Worm (Caenorhabditis elegans): ENCODE measurements around the gene bath-5.
"Not testable (repeated sequence)": the region's sequence is repeated elsewhere in the genome, so short reads cannot be mapped to it uniquely, and the experiment has no call there.

bath-5 gene

ce11 chrII:2031852-2032251 is at the start of gene bath-5:
Gene bath-5 (minus strand): TSS chrII:2031952.
- TF ChIP-seq hnd-1 (tag; optimal IDR thresholded peaks at IDR 0.05) (no peak), tbx-11 (GFP tag; IDR thresholded peaks at IDR 0.05) (no peak), sea-1 (GFP tag; conservative IDR thresholded peaks at IDR 0.05) (no peak), pes-1 (GFP tag; IDR thresholded peaks at IDR 0.05) (no peak), tra-4 (tag; optimal IDR thresholded peaks at IDR 0.05) (no peak), F13C5.2 (tag; optimal IDR thresholded peaks at IDR 0.05) (no peak), scrt-1 (GFP tag; IDR thresholded peaks at IDR 0.05) (no peak), flt-1 (GFP tag; IDR thresholded peaks at IDR 0.05) (no peak), ceh-36 (tag; optimal IDR thresholded peaks at IDR 0.05) (no peak), hmbx-1 (tag; optimal IDR thresholded peaks at IDR 0.05) (no peak)

ce11 chrII:2081257-2081656 is 49.5 kb upstream of the bath-5 start, which contains the start of gene T16A1.4:
Gene T16A1.4 (plus strand): TSS chrII:2081557.
- TF ChIP-seq ceh-13 (GFP tag; optimal IDR thresholded peaks at IDR 0.05) (no peak), flt-1 (GFP tag; IDR thresholded peaks at IDR 0.05) (no peak), sea-1 (GFP tag; conservative IDR thresholded peaks at IDR 0.05) (no peak), ceh-36 (tag; optimal IDR thresholded peaks at IDR 0.05) (no peak), hmbx-1 (tag; optimal IDR thresholded peaks at IDR 0.05) (no peak), hmg-4 (GFP tag; optimal IDR thresholded peaks at IDR 0.05) (no peak), ama-1 (optimal IDR thresholded peaks at IDR 0.05) (no peak), B0310.2 (tag; optimal IDR thresholded peaks at IDR 0.05) (no peak), aly-1 (tag; optimal IDR thresholded peaks at IDR 0.05) (no peak), F13C5.2 (tag; optimal IDR thresholded peaks at IDR 0.05) (no peak), hnd-1 (tag; optimal IDR thresholded peaks at IDR 0.05) (no peak), tra-4 (tag; optimal IDR thresholded peaks at IDR 0.05) (no peak), pes-1 (GFP tag; IDR thresholded peaks at IDR 0.05) (no peak), scrt-1 (GFP tag; IDR thresholded peaks at IDR 0.05) (no peak), tbx-37 (GFP tag; conservative IDR thresholded peaks at IDR 0.05) (no peak), ets-7 (tag; optimal IDR thresholded peaks at IDR 0.05) (no peak), tbx-11 (GFP tag; IDR thresholded peaks at IDR 0.05) (no peak)

ce11 chrII:2080425-2080824 is 48.7 kb upstream of the bath-5 start, which contains the start of gene F07E5.9:
Gene F07E5.9 (minus strand): TSS chrII:2080525.
- TF ChIP-seq hmbx-1 (tag; optimal IDR thresholded peaks at IDR 0.05) (no peak), ceh-13 (GFP tag; optimal IDR thresholded peaks at IDR 0.05) (no peak), flt-1 (GFP tag; IDR thresholded peaks at IDR 0.05) (no peak), pes-1 (GFP tag; IDR thresholded peaks at IDR 0.05) (no peak), tbx-37 (GFP tag; conservative IDR thresholded peaks at IDR 0.05) (no peak)

ce11 chrII:2076467-2076866 is 44.7 kb upstream of the bath-5 start:
- TF ChIP-seq tra-4 (tag; optimal IDR thresholded peaks at IDR 0.05) (no peak), B0310.2 (tag; optimal IDR thresholded peaks at IDR 0.05) (no peak), scrt-1 (GFP tag; IDR thresholded peaks at IDR 0.05) (no peak), hmbx-1 (tag; optimal IDR thresholded peaks at IDR 0.05) (no peak), aly-1 (tag; optimal IDR thresholded peaks at IDR 0.05) (no peak), tbx-11 (GFP tag; IDR thresholded peaks at IDR 0.05) (no peak), F13C5.2 (tag; optimal IDR thresholded peaks at IDR 0.05) (no peak), pes-1 (GFP tag; IDR thresholded peaks at IDR 0.05) (no peak), hnd-1 (tag; optimal IDR thresholded peaks at IDR 0.05) (no peak)

ce11 chrII:2075513-2075912 is 43.8 kb upstream of the bath-5 start, which contains the start of gene F07E5.8:
Gene F07E5.8 (minus strand): TSS chrII:2075613.
- TF ChIP-seq tbx-11 (GFP tag; IDR thresholded peaks at IDR 0.05) (no peak), sea-1 (GFP tag; conservative IDR thresholded peaks at IDR 0.05) (no peak)

- TF ChIP-seq scrt-1 (GFP tag; IDR thresholded peaks at IDR 0.05) (no peak), F13C5.2 (tag; optimal IDR thresholded peaks at IDR 0.05) (no peak), hnd-1 (tag; optimal IDR thresholded peaks at IDR 0.05) (no peak), sea-1 (GFP tag; conservative IDR thresholded peaks at IDR 0.05) (no peak), tra-4 (tag; optimal IDR thresholded peaks at IDR 0.05) (no peak), pes-1 (GFP tag; IDR thresholded peaks at IDR 0.05) (no peak), tbx-37 (GFP tag; conservative IDR thresholded peaks at IDR 0.05) (no peak), hmg-4 (GFP tag; optimal IDR thresholded peaks at IDR 0.05) (no peak), hmbx-1 (tag; optimal IDR thresholded peaks at IDR 0.05) (no peak), tbx-11 (GFP tag; IDR thresholded peaks at IDR 0.05) (no peak), ama-1 (optimal IDR thresholded peaks at IDR 0.05) (no peak), ceh-36 (tag; optimal IDR thresholded peaks at IDR 0.05) (no peak), ceh-13 (GFP tag; optimal IDR thresholded peaks at IDR 0.05) (no peak)
These were observed 39.7 kb upstream of the bath-5 start, which contains the start of gene F07E5.7 for ce11 chrII:2071429-2071828. Gene F07E5.7 (minus strand): TSS chrII:2071529.

ce11 chrII:2067451-2068021 is 35.8 kb upstream of the bath-5 start, which contains the start of gene F07E5.12:
Gene F07E5.12 (plus strand): TSS chrII:2067971.
- not testable (repeated sequence) for TF ChIP-seq tra-4 (tag; optimal IDR thresholded peaks at IDR 0.05); flt-1 (GFP tag; IDR thresholded peaks at IDR 0.05); pes-1 (GFP tag; IDR thresholded peaks at IDR 0.05)

ce11 chrII:2064497-2064896 is 32.7 kb upstream of the bath-5 start, which contains the start of gene fbxb-6:
Gene fbxb-6 (plus strand): TSS chrII:2064797.
- TF ChIP-seq hmg-4 (GFP tag; optimal IDR thresholded peaks at IDR 0.05) (no peak), sea-1 (GFP tag; conservative IDR thresholded peaks at IDR 0.05) (no peak), tra-4 (tag; optimal IDR thresholded peaks at IDR 0.05) (no peak), pes-1 (GFP tag; IDR thresholded peaks at IDR 0.05) (no peak), hnd-1 (tag; optimal IDR thresholded peaks at IDR 0.05) (no peak), aly-1 (tag; optimal IDR thresholded peaks at IDR 0.05) (no peak), tbx-11 (GFP tag; IDR thresholded peaks at IDR 0.05) (no peak), ceh-13 (GFP tag; optimal IDR thresholded peaks at IDR 0.05) (no peak), ama-1 (optimal IDR thresholded peaks at IDR 0.05) (no peak), tbx-37 (GFP tag; conservative IDR thresholded peaks at IDR 0.05) (no peak), B0310.2 (tag; optimal IDR thresholded peaks at IDR 0.05) (no peak), flt-1 (GFP tag; IDR thresholded peaks at IDR 0.05) (no peak), ceh-36 (tag; optimal IDR thresholded peaks at IDR 0.05) (no peak), hmbx-1 (tag; optimal IDR thresholded peaks at IDR 0.05) (no peak), scrt-1 (GFP tag; IDR thresholded peaks at IDR 0.05) (no peak), F13C5.2 (tag; optimal IDR thresholded peaks at IDR 0.05) (no peak), ets-7 (tag; optimal IDR thresholded peaks at IDR 0.05) (no peak)

Measured in whole organism, early embryonic.